ENCODE assay signal across 2 fruit fly cellular contexts in the genomic region with DNA sequence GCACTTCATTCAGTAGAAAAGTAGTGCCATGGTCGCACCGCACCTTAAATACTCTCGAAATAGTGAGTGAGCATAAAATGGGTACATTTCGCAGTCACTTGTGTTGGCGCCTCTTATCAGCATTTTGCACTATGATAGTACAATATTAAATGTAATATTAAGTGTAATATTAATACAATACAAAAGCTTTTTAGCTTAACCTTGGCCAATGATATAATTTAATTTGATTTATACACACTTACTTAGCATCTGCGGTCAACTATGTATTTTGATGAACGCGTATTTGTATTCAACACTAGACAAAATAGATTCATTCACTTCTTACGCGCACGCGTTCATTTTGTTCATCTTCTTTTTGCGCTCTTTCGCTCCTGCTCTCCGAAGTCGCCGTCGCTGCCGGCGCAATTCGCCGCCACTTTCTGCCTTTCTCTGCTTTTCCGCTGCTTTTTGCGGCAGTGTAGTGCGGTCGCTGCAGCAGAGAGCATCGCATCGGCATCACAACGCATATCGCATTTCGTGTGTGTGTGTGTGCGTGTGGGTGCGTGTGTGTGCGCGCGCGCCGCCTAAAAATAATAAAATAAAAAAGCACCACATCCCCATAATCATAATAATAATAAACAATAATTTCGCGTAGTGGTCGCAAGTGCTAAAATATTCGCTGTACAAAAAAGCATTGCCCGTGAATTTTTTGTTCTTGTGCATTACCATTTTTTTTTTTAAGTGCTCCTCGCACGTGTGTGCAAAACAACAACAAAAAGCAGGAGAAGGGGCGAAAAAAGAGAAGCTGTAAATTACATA.
TF ChIP-seq lines count a peak whose summit lies in the region.

No protein-coding gene starts in this region.

TF ChIP-seq in whole organism, embryonic, 481 proteins besides CTCF, POLR2A, EP300 and RAD21 (continued from another document and continues in another):
- no peak for TF ChIP-seq lov (optimal IDR thresholded peaks at IDR 0.05; lab: Kevin White, UChicago)
- 0 out of 3 replicates have a peak, but pooled peaks have one; percentile 15 for TF ChIP-seq lov (GFP tag; IDR thresholded peaks at IDR 0.05; lab: Robert Waterston, UW)
- peak; percentile 15 for TF ChIP-seq CG1602 (GFP tag; optimal IDR thresholded peaks at IDR 0.05; lab: Kevin White, UChicago)
- TF ChIP-seq kay (GFP tag; optimal IDR thresholded peaks at IDR 0.05; lab: Kevin White, UChicago) = no peak
- peak; percentile 8 for TF ChIP-seq tio (GFP tag; optimal IDR thresholded peaks at IDR 0.05; lab: Kevin White, UChicago)
- no peak for TF ChIP-seq CG16863 (GFP tag; optimal IDR thresholded peaks at IDR 0.05; lab: Kevin White, UChicago)
- no peak for TF ChIP-seq CG11247 (GFP tag; IDR thresholded peaks at IDR 0.05; lab: Robert Waterston, UW)
- no peak for TF ChIP-seq Nf-YC (tag; optimal IDR thresholded peaks at IDR 0.05; lab: Kevin White, UChicago)
- TF ChIP-seq HLH54F (GFP tag; optimal IDR thresholded peaks at IDR 0.05; lab: Kevin White, UChicago) = no peak
- TF ChIP-seq zen2 (GFP tag; IDR thresholded peaks at IDR 0.05; lab: Robert Waterston, UW; ENCODE audit: partially characterized antibody) = 0 out of 3 replicates have a peak, but pooled peaks have one; percentile 26
- no peak for TF ChIP-seq prd (optimal IDR thresholded peaks at IDR 0.05; lab: Kevin White, UChicago)
- TF ChIP-seq prd (GFP tag; IDR thresholded peaks at IDR 0.05; lab: Robert Waterston, UW) = peak; percentile 52
- TF ChIP-seq org-1 (GFP tag; optimal IDR thresholded peaks at IDR 0.05; lab: Kevin White, UChicago) = peak; percentile 39
- TF ChIP-seq Ravus (GFP tag; IDR thresholded peaks at IDR 0.05; lab: Robert Waterston, UW) = no peak
- TF ChIP-seq tll (GFP tag; optimal IDR thresholded peaks at IDR 0.05; lab: Kevin White, UChicago) = no peak
- TF ChIP-seq trh (GFP tag; optimal IDR thresholded peaks at IDR 0.05; lab: Kevin White, UChicago) = no peak
- TF ChIP-seq Adf1 (GFP tag; IDR thresholded peaks at IDR 0.05; lab: Robert Waterston, UW) = peak; percentile 91
- TF ChIP-seq otp (GFP tag; IDR thresholded peaks at IDR 0.05; lab: Robert Waterston, UW) = peak; percentile 49; the same call in 1 of the 3 replicates
- TF ChIP-seq wdn (GFP tag; IDR thresholded peaks at IDR 0.05; lab: Robert Waterston, UW) = no peak
- TF ChIP-seq lbe (GFP tag; optimal IDR thresholded peaks at IDR 0.05; lab: Kevin White, UChicago) = no peak
- peak; percentile 9 for TF ChIP-seq CG2875 (GFP tag; optimal IDR thresholded peaks at IDR 0.05; lab: Kevin White, UChicago)
- peak; percentile 68 for TF ChIP-seq ewg (GFP tag; optimal IDR thresholded peaks at IDR 0.05; lab: Kevin White, UChicago)
- TF ChIP-seq CG31224 (GFP tag; IDR thresholded peaks at IDR 0.05; lab: Robert Waterston, UW) = no peak
- TF ChIP-seq CG9215 (GFP tag; IDR thresholded peaks at IDR 0.05; lab: Robert Waterston, UW) = no peak
- TF ChIP-seq CG10274 (GFP tag; optimal IDR thresholded peaks at IDR 0.05; lab: Kevin White, UChicago) = no peak
- TF ChIP-seq PHDP (tag; optimal IDR thresholded peaks at IDR 0.05; lab: Kevin White, UChicago) = peak; percentile 46
- TF ChIP-seq bigmax (GFP tag; optimal IDR thresholded peaks at IDR 0.05; lab: Kevin White, UChicago) = no peak
- no peak for TF ChIP-seq her (GFP tag; optimal IDR thresholded peaks at IDR 0.05; lab: Kevin White, UChicago)
- peak; percentile 21 for TF ChIP-seq Blimp-1 (GFP tag; optimal IDR thresholded peaks at IDR 0.05; lab: Kevin White, UChicago)
- peak; percentile 53 for TF ChIP-seq tin (GFP tag; optimal IDR thresholded peaks at IDR 0.05; lab: Kevin White, UChicago)
- TF ChIP-seq CG16813 (GFP tag; IDR thresholded peaks at IDR 0.05; lab: Robert Waterston, UW; ENCODE audit: partially characterized antibody) = no peak
- TF ChIP-seq HLHmδ (GFP tag; optimal IDR thresholded peaks at IDR 0.05; lab: Kevin White, UChicago) = no peak
- TF ChIP-seq CG12104 (GFP tag; optimal IDR thresholded peaks at IDR 0.05; lab: Kevin White, UChicago) = no peak
- no peak for TF ChIP-seq Dip2 (GFP tag; IDR thresholded peaks at IDR 0.05; lab: Robert Waterston, UW)
- TF ChIP-seq Spps (tag; optimal IDR thresholded peaks at IDR 0.05; lab: Kevin White, UChicago) = no peak
- TF ChIP-seq pho (GFP tag; optimal IDR thresholded peaks at IDR 0.05; lab: Kevin White, UChicago) = no peak
- TF ChIP-seq Ssrp (tag; optimal IDR thresholded peaks at IDR 0.05; lab: Kevin White, UChicago) = peak; percentile 43
- TF ChIP-seq Chrac-16 (GFP tag; optimal IDR thresholded peaks at IDR 0.05; lab: Kevin White, UChicago) = peak; percentile 10
- peak; percentile 46 for TF ChIP-seq CG15269 (tag; optimal IDR thresholded peaks at IDR 0.05; lab: Kevin White, UChicago)
- peak; percentile 48 for TF ChIP-seq CG30403 (GFP tag; optimal IDR thresholded peaks at IDR 0.05; lab: Kevin White, UChicago)
- TF ChIP-seq CG8281 (tag; optimal IDR thresholded peaks at IDR 0.05; lab: Kevin White, UChicago) = no peak
- TF ChIP-seq CG8290 (GFP tag; optimal IDR thresholded peaks at IDR 0.05; lab: Kevin White, UChicago) = peak; percentile 39
- peak; percentile 23 to 30 for TF ChIP-seq CG8290 (tag; optimal IDR thresholded peaks at IDR 0.05; lab: Kevin White, UChicago)
- TF ChIP-seq Doc2 (GFP tag; IDR thresholded peaks at IDR 0.05; lab: Robert Waterston, UW) = no peak
- TF ChIP-seq sob (GFP tag; IDR thresholded peaks at IDR 0.05; lab: Robert Waterston, UW) = no peak
- no peak for TF ChIP-seq Fer2 (tag; optimal IDR thresholded peaks at IDR 0.05; lab: Kevin White, UChicago)
- no peak for TF ChIP-seq Oaz (GFP tag; IDR thresholded peaks at IDR 0.05; lab: Robert Waterston, UW)
- peak; percentile 3 for TF ChIP-seq run (tag; optimal IDR thresholded peaks at IDR 0.05; lab: Kevin White, UChicago)
- TF ChIP-seq CG11456 (GFP tag; IDR thresholded peaks at IDR 0.05; lab: Robert Waterston, UW) = peak; percentile 36; the same call in 1 of the 3 replicates
- no peak for TF ChIP-seq CG9876 (GFP tag; optimal IDR thresholded peaks at IDR 0.05; lab: Kevin White, UChicago)
- TF ChIP-seq CG12071 (GFP tag; optimal IDR thresholded peaks at IDR 0.05; lab: Kevin White, UChicago) = no peak
- TF ChIP-seq rib (GFP tag; IDR thresholded peaks at IDR 0.05; lab: Robert Waterston, UW) = no peak
- peak; percentile 25; the same call in 1 of the 2 replicates for TF ChIP-seq CG5953 (GFP tag; IDR thresholded peaks at IDR 0.05; lab: Robert Waterston, UW)
- no peak for TF ChIP-seq Atf-2 (GFP tag; optimal IDR thresholded peaks at IDR 0.05; lab: Kevin White, UChicago)
- TF ChIP-seq so (GFP tag; IDR thresholded peaks at IDR 0.05; lab: Robert Waterston, UW) = peak; percentile 38; the same call in 1 of the 3 replicates
- TF ChIP-seq gcm (GFP tag; optimal IDR thresholded peaks at IDR 0.05; lab: Kevin White, UChicago) = no peak
- TF ChIP-seq B-H1 (GFP tag; IDR thresholded peaks at IDR 0.05; lab: Robert Waterston, UW) = no peak; the same call in 2 of the 3 replicates
- peak; percentile 40 for TF ChIP-seq CG9437 (GFP tag; optimal IDR thresholded peaks at IDR 0.05; lab: Kevin White, UChicago)
- no peak for TF ChIP-seq CG14667 (GFP tag; IDR thresholded peaks at IDR 0.05; lab: Robert Waterston, UW)
- no peak for TF ChIP-seq Lhr (GFP tag; optimal IDR thresholded peaks at IDR 0.05; lab: Kevin White, UChicago)
- peak; percentile 33 for TF ChIP-seq CG2120 (GFP tag; optimal IDR thresholded peaks at IDR 0.05; lab: Kevin White, UChicago)
- no peak for TF ChIP-seq onecut (GFP tag; IDR thresholded peaks at IDR 0.05; lab: Robert Waterston, UW)

TF ChIP-seq in whole organism, prepupa, 60 proteins besides CTCF, POLR2A, EP300 and RAD21 (continued from another document):
- TF ChIP-seq svp (GFP tag; lab: Kevin White, UChicago) = peak; percentile 75
- peak; percentile 37 for TF ChIP-seq CG1621 (tag; optimal IDR thresholded peaks at IDR 0.05; lab: Kevin White, UChicago)
- peak; percentile 8 for TF ChIP-seq CG11762 (GFP tag; optimal IDR thresholded peaks at IDR 0.05; lab: Kevin White, UChicago; ENCODE audit: insufficient read depth)
- TF ChIP-seq Hr39 (GFP tag; optimal IDR thresholded peaks at IDR 0.05; lab: Kevin White, UChicago) = peak; percentile 49
- TF ChIP-seq CG6276 (GFP tag; optimal IDR thresholded peaks at IDR 0.05; lab: Kevin White, UChicago) = peak; percentile 49
- peak; percentile 49 for TF ChIP-seq CG8319 (GFP tag; optimal IDR thresholded peaks at IDR 0.05; lab: Kevin White, UChicago)
- peak; percentile 21 for TF ChIP-seq fd59A (GFP tag; optimal IDR thresholded peaks at IDR 0.05; lab: Kevin White, UChicago)
- TF ChIP-seq Met (GFP tag; optimal IDR thresholded peaks at IDR 0.05; lab: Kevin White, UChicago) = peak; percentile 60
- TF ChIP-seq vri (GFP tag; optimal IDR thresholded peaks at IDR 0.05; lab: Kevin White, UChicago) = peak; percentile 32
- TF ChIP-seq Eip78C (GFP tag; lab: Kevin White, UChicago) = peak; percentile 81
- no peak for TF ChIP-seq Sox15 (GFP tag; optimal IDR thresholded peaks at IDR 0.05; lab: Kevin White, UChicago)
- peak; percentile 63 for TF ChIP-seq lz (GFP tag; optimal IDR thresholded peaks at IDR 0.05; lab: Kevin White, UChicago)
- peak; percentile 2 for TF ChIP-seq CG6808 (GFP tag; optimal IDR thresholded peaks at IDR 0.05; lab: Kevin White, UChicago)
- peak; percentile 39 for TF ChIP-seq Ets96B (tag; optimal IDR thresholded peaks at IDR 0.05; lab: Kevin White, UChicago)
- TF ChIP-seq eg (GFP tag; IDR thresholded peaks at IDR 0.05; lab: Robert Waterston, UW) = peak; percentile 67
- TF ChIP-seq Hr4 (GFP tag; optimal IDR thresholded peaks at IDR 0.05; lab: Kevin White, UChicago) = peak; percentile 51
- peak; percentile 54 for TF ChIP-seq CG4318 (GFP tag; optimal IDR thresholded peaks at IDR 0.05; lab: Kevin White, UChicago)
- peak; percentile 21 to 27 for TF ChIP-seq ss (GFP tag; optimal IDR thresholded peaks at IDR 0.05; lab: Kevin White, UChicago)
- peak; percentile 35 for TF ChIP-seq net (GFP tag; optimal IDR thresholded peaks at IDR 0.05; lab: Kevin White, UChicago)
- peak; percentile 66 for TF ChIP-seq topi (GFP tag; optimal IDR thresholded peaks at IDR 0.05; lab: Kevin White, UChicago)
- peak; percentile 51 for TF ChIP-seq esn (GFP tag; optimal IDR thresholded peaks at IDR 0.05; lab: Kevin White, UChicago)
- peak; percentile 32 for TF ChIP-seq CG3032 (tag; optimal IDR thresholded peaks at IDR 0.05; lab: Kevin White, UChicago)
- peak; percentile 32 for TF ChIP-seq dsx (GFP tag; optimal IDR thresholded peaks at IDR 0.05; lab: Kevin White, UChicago; ENCODE audit: poor library complexity, severe bottlenecking)
- TF ChIP-seq Smox (GFP tag; optimal IDR thresholded peaks at IDR 0.05; lab: Kevin White, UChicago) = peak; percentile 38
- TF ChIP-seq dac (GFP tag; optimal IDR thresholded peaks at IDR 0.05; lab: Kevin White, UChicago) = peak; percentile 25
- TF ChIP-seq cyc (GFP tag; optimal IDR thresholded peaks at IDR 0.05; lab: Kevin White, UChicago) = peak; percentile 39
- peak; percentile 66 for TF ChIP-seq Sox102F (GFP tag; optimal IDR thresholded peaks at IDR 0.05; lab: Kevin White, UChicago)
- TF ChIP-seq CG7368 (GFP tag; optimal IDR thresholded peaks at IDR 0.05; lab: Kevin White, UChicago) = peak; percentile 51
- TF ChIP-seq salr (GFP tag; optimal IDR thresholded peaks at IDR 0.05; lab: Kevin White, UChicago) = peak; percentile 31 to 50
- TF ChIP-seq CG31627 (GFP tag; optimal IDR thresholded peaks at IDR 0.05; lab: Kevin White, UChicago) = peak; percentile 39
- TF ChIP-seq CG8119 (GFP tag; IDR thresholded peaks at IDR 0.05; lab: Robert Waterston, UW) = peak; percentile 54; the same call in 2 of the 3 replicates
- peak; percentile 30 for TF ChIP-seq CG6792 (GFP tag; optimal IDR thresholded peaks at IDR 0.05; lab: Kevin White, UChicago)
- no peak for TF ChIP-seq Blimp-1 (GFP tag; optimal IDR thresholded peaks at IDR 0.05; lab: Kevin White, UChicago)
- peak; percentile 39; the same call in 1 of the 2 replicates for TF ChIP-seq Gug (GFP tag; IDR thresholded peaks at IDR 0.05; lab: Robert Waterston, UW)
- TF ChIP-seq CG6163 (GFP tag; IDR thresholded peaks at IDR 0.05; lab: Robert Waterston, UW) = peak; percentile 78
- TF ChIP-seq CG3919 (GFP tag; optimal IDR thresholded peaks at IDR 0.05; lab: Kevin White, UChicago) = peak; percentile 57
- TF ChIP-seq Ets21C (GFP tag; optimal IDR thresholded peaks at IDR 0.05; lab: Kevin White, UChicago) = peak; percentile 4
- TF ChIP-seq achi (GFP tag; optimal IDR thresholded peaks at IDR 0.05; lab: Kevin White, UChicago) = peak; percentile 58
- peak; percentile 41 for TF ChIP-seq CG10669 (GFP tag; optimal IDR thresholded peaks at IDR 0.05; lab: Kevin White, UChicago)
- peak; percentile 19 for TF ChIP-seq CG16779 (tag; optimal IDR thresholded peaks at IDR 0.05; lab: Kevin White, UChicago)
- TF ChIP-seq Eip93F (GFP tag; optimal IDR thresholded peaks at IDR 0.05; lab: Kevin White, UChicago) = no peak
TF ChIP-seq in whole organism, prepupa: peak in this region for 52.
